Worm (Caenorhabditis elegans): ENCODE results near the gene F41C6.4.

DNA sequence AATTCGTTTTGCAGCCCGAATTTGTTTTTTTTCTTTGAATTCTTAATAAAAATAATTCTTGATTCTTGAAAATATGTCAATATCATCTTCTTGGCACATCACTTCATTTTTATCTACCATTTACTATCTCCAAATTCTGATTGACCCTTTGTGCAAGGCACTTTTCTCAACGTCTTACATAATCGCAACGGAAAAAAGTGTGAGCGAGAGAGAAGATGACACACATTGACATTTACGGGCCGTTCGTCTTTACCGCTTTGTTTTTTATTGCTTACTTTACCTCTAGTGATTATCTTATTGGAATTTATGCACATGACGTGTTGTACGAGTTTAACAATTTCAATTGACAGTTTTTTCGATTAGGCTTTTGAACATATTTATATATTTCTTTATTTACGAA, 26.0 kb downstream of the F41C6.4 start:
- TF ChIP-seq zag-1 (tag; optimal IDR thresholded peaks at IDR 0.05) (no peak), F13H6.1 (tag; optimal IDR thresholded peaks at IDR 0.05) (no peak), snpc-4 (tag; optimal IDR thresholded peaks at IDR 0.05) (no peak)
